Fruit fly (Drosophila melanogaster): ENCODE results near the gene Nprl2.

Gene Nprl2

DNA sequence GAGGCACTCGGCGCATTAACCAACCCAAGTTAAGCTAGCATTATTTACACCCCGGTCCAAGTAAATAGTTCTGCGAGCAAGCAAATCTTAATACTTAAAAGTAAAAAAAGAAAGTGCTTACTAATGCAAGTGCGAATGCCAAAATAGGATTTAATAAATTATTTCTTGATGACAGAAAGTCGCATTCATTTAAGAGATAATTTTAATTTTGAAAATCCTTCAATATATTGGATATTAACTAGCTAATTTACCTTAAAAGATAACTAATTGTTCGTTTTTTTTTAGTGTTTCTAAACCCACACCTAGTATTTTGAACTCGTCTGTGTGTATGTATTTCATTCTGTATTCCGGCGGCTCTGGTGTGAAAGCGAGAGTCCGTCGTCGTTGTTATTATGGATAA lies 29.4 kb downstream of the Nprl2 start (continued):
- TF ChIP-seq sob (GFP tag; IDR thresholded peaks at IDR 0.05) (0 out of 2 replicates have a peak, but pooled peaks have one; percentile 33), CG34376 (GFP tag; optimal IDR thresholded peaks at IDR 0.05) (no peak), chinmo (GFP tag; IDR thresholded peaks at IDR 0.05; ENCODE audit: partially characterized antibody) (no peak), Atf6 (GFP tag; IDR thresholded peaks at IDR 0.05) (no peak; the same call in 1 of the 2 replicates), Antp (GFP tag; optimal IDR thresholded peaks at IDR 0.05) (no peak), ab (GFP tag; optimal IDR thresholded peaks at IDR 0.05) (no peak), pum (GFP tag; optimal IDR thresholded peaks at IDR 0.05) (no peak), CG12659 (GFP tag; optimal IDR thresholded peaks at IDR 0.05) (peak; percentile 51), HmgD (GFP tag; optimal IDR thresholded peaks at IDR 0.05) (no peak), CG11456 (GFP tag; IDR thresholded peaks at IDR 0.05) (no peak), Ets97D (GFP tag; optimal IDR thresholded peaks at IDR 0.05) (no peak), Xbp1 (GFP tag; optimal IDR thresholded peaks at IDR 0.05) (peak; percentile 47), HLH3B (GFP tag; IDR thresholded peaks at IDR 0.05) (peak; percentile 61), lola (GFP tag; optimal IDR thresholded peaks at IDR 0.05) (peak in 1 of 3 experiments; percentile 15), CG2875 (GFP tag; optimal IDR thresholded peaks at IDR 0.05) (peak; percentile 26), CG12744 (GFP tag; optimal IDR thresholded peaks at IDR 0.05) (no peak), CG12942 (GFP tag; optimal IDR thresholded peaks at IDR 0.05) (no peak), Sox102F (GFP tag; optimal IDR thresholded peaks at IDR 0.05) (peak; percentile 73), hkb (optimal IDR thresholded peaks at IDR 0.05) (no peak), hkb (GFP tag; IDR thresholded peaks at IDR 0.05) (peak; percentile 73), CG12155 (GFP tag; optimal IDR thresholded peaks at IDR 0.05) (no peak), Doc3 (GFP tag; IDR thresholded peaks at IDR 0.05; ENCODE audit: partially characterized antibody) (no peak), bbx (GFP tag; IDR thresholded peaks at IDR 0.05; ENCODE audit: partially characterized antibody) (no peak), fd102C (GFP tag; optimal IDR thresholded peaks at IDR 0.05) (no peak), Six4 (GFP tag; optimal IDR thresholded peaks at IDR 0.05) (no peak), CG1602 (GFP tag; optimal IDR thresholded peaks at IDR 0.05) (peak; percentile 9), bigmax (GFP tag; optimal IDR thresholded peaks at IDR 0.05) (no peak), abd-A (tag; optimal IDR thresholded peaks at IDR 0.05) (no peak), CG9609 (GFP tag; optimal IDR thresholded peaks at IDR 0.05) (no peak), unpg (GFP tag; optimal IDR thresholded peaks at IDR 0.05) (peak; percentile 73), CG2120 (GFP tag; optimal IDR thresholded peaks at IDR 0.05) (peak; percentile 30), CG14965 (GFP tag; optimal IDR thresholded peaks at IDR 0.05; ENCODE audit: borderline replicate concordance) (no peak), ssp (GFP tag; IDR thresholded peaks at IDR 0.05) (0 out of 2 replicates have a peak, but pooled peaks have one; percentile 19), C15 (GFP tag; IDR thresholded peaks at IDR 0.05) (no peak), CG17612 (GFP tag; IDR thresholded peaks at IDR 0.05) (no peak), tx (GFP tag; optimal IDR thresholded peaks at IDR 0.05) (no peak), odd (GFP tag; optimal IDR thresholded peaks at IDR 0.05) (peak; percentile 36), CG3281 (GFP tag; optimal IDR thresholded peaks at IDR 0.05) (peak; percentile 47), CG4820 (GFP tag; optimal IDR thresholded peaks at IDR 0.05) (peak; percentile 44), D19A (tag; optimal IDR thresholded peaks at IDR 0.05) (no peak), twi (tag; optimal IDR thresholded peaks at IDR 0.05) (no peak), slbo (GFP tag; IDR thresholded peaks at IDR 0.05) (peak; percentile 38; the same call in 1 of the 2 replicates), pzg (GFP tag; optimal IDR thresholded peaks at IDR 0.05) (no peak), scrt (GFP tag; optimal IDR thresholded peaks at IDR 0.05) (peak; percentile 7), CG10321 (GFP tag; IDR thresholded peaks at IDR 0.05) (no peak), CG10979 (tag; optimal IDR thresholded peaks at IDR 0.05) (peak; percentile 68), CG12391 (tag; optimal IDR thresholded peaks at IDR 0.05) (peak; percentile 56), CG8290 (GFP tag; optimal IDR thresholded peaks at IDR 0.05) (no peak), CG8290 (tag; optimal IDR thresholded peaks at IDR 0.05) (no peak), H2.0 (GFP tag; IDR thresholded peaks at IDR 0.05) (0 out of 2 replicates have a peak, but pooled peaks have one; percentile 23), klu (GFP tag; IDR thresholded peaks at IDR 0.05) (no peak), CG11085 (GFP tag; IDR thresholded peaks at IDR 0.05) (no peak)
